Worm (Caenorhabditis elegans) whole organism, L1 larva: ENCODE measurements around the gene C12D5.3.

ENCODE experiments used
- C04F5.9 ChIP-seq: sonication (generic microtip); optimal IDR thresholded peaks from 2 replicates; lab custom pipeline; 2016; ENCODE audit warnings: missing genetic modification characterization, missing compliant biosample characterization
- C34B4.2 ChIP-seq: sonication (generic microtip); optimal IDR thresholded peaks from 2 replicates; lab custom pipeline; 2017; ENCODE audit warnings: mild to moderate bottlenecking, missing genetic modification characterization, missing compliant biosample characterization
- Y116A8C.19 ChIP-seq: sonication (generic microtip); optimal IDR thresholded peaks from 2 replicates; lab custom pipeline; 2016; ENCODE audit warnings: missing compliant biosample characterization, missing genetic modification characterization, borderline replicate concordance
- ceh-82 ChIP-seq, 3 experiments: fragments of 150-350 bp in 1 of 3; sonication (generic microtip) in 2 of 3; optimal IDR thresholded peaks; 2 replicates each; lab custom pipeline; 2014 to 2017; ENCODE audit warnings: missing biosample characterization in 3 of 3, missing genetic modification characterization in 3 of 3
- ceh-90 ChIP-seq: sonication (generic microtip); optimal IDR thresholded peaks from 2 replicates; lab custom pipeline; 2016; ENCODE audit warnings: missing genetic modification characterization, missing compliant biosample characterization
- efl-1 ChIP-seq, 4 experiments: fragments of 150-350 bp; optimal IDR thresholded peaks in 3 of 4; peaks in 1 of 4; 1 replicate in 1 of 4; 2 replicates in 3 of 4; lab custom pipeline; 2014; ENCODE audit warnings: missing biosample characterization in 2 of 4, missing genetic modification characterization in 2 of 4, missing genetic modification reagents in 2 of 4
- elt-2 ChIP-seq: sonication (generic microtip); optimal IDR thresholded peaks from 2 replicates; lab custom pipeline; 2016; ENCODE audit warnings: missing genetic modification characterization, mild to moderate bottlenecking, inconsistent platforms, missing compliant biosample characterization, missing genetic modification reagents
- lin-13 ChIP-seq: fragments of 150-350 bp; optimal IDR thresholded peaks from 2 replicates; lab custom pipeline; 2014; ENCODE audit warnings: missing biosample characterization, missing genetic modification reagents, missing genetic modification characterization
- nhr-77 ChIP-seq: fragments of 150-350 bp; optimal IDR thresholded peaks from 2 replicates; lab custom pipeline; 2014; ENCODE audit warnings: missing biosample characterization, missing genetic modification characterization
- pqm-1 ChIP-seq: sonication (generic microtip); optimal IDR thresholded peaks from 3 replicates; lab custom pipeline; 2017; ENCODE audit warnings: missing biosample characterization, missing genetic modification characterization
- swsn-7 ChIP-seq: sonication (generic microtip); optimal IDR thresholded peaks from 2 replicates; lab custom pipeline; 2016; ENCODE audit warnings: missing genetic modification characterization, missing compliant biosample characterization
- tlp-1 ChIP-seq: fragments of 150-350 bp; optimal IDR thresholded peaks from 2 replicates; lab custom pipeline; 2014; ENCODE audit warnings: missing biosample characterization, missing genetic modification characterization
- unc-62 ChIP-seq: fragments of 150-350 bp; optimal IDR thresholded peaks from 2 replicates; lab custom pipeline; 2014; ENCODE audit warnings: missing biosample characterization, missing genetic modification reagents, missing genetic modification characterization
- zag-1 ChIP-seq: fragments of 150-350 bp; optimal IDR thresholded peaks from 2 replicates; lab custom pipeline; 2014; ENCODE audit warnings: missing biosample characterization, missing genetic modification characterization

DNA sequence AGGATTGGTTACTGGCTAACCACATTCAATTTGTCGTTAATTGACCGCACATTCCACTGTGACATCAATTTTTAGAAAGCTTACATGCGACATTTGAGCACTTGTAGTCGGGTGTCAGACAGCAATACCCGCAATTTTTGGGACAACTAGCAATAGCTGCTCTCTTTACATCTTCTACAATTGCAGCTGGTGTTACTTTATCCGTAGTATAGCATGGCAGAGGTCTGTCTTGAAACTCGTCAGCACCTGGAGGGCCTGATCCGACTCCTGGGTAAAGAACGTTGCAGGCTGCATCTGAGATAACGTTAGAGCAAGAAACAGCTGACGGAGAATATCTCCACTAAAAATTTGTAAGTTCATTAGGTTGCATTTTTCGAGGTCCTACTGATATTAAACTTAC is 36.6 kb upstream of the C12D5.3 start:
- TF ChIP-seq ceh-90 (no peak), efl-1 (optimal IDR thresholded peaks at IDR 0.05; lab: Kevin White, UChicago) (no peak), efl-1 (GFP tag; optimal IDR thresholded peaks at IDR 0.05 in 1 of 2; lab: Kevin White, UChicago) (no peak), zag-1 (tag; lab: Kevin White, UChicago) (no peak), swsn-7 (tag; lab: Kevin White, UChicago) (no peak), tlp-1 (tag; lab: Kevin White, UChicago) (no peak), C34B4.2 (tag; lab: Kevin White, UChicago) (no peak), pqm-1 (tag; lab: Kevin White, UChicago) (no peak), nhr-77 (no peak), lin-13 (GFP tag; lab: Kevin White, UChicago) (no peak), Y116A8C.19 (no peak), elt-2 (tag; lab: Kevin White, UChicago) (no peak), unc-62 (GFP tag; lab: Kevin White, UChicago) (no peak), C04F5.9 (tag; lab: Kevin White, UChicago) (no peak), ceh-82 (tag; optimal IDR thresholded peaks at IDR 0.05; lab: Kevin White, UChicago) (no peak)
